Worm (Caenorhabditis elegans) whole organism, L4/young adult: ENCODE results near the gene unc-10.

ENCODE experiments used
- W03F9.2 ChIP-seq: fragments of 150-350 bp; optimal IDR thresholded peaks from 2 replicates; lab custom pipeline; 2014; ENCODE audit warnings: missing biosample characterization, missing genetic modification characterization
- dao-5 ChIP-seq: sonication (generic microtip); optimal IDR thresholded peaks from 2 replicates; lab custom pipeline; 2016; ENCODE audit warnings: missing genotype, missing genetic modification characterization, moderate library complexity, missing compliant biosample characterization
- him-1 ChIP-seq: sonication (generic microtip); optimal IDR thresholded peaks from 2 replicates; lab custom pipeline; 2016; ENCODE audit warnings: missing genotype, missing genetic modification reagents, missing genetic modification characterization, missing compliant biosample characterization

- TF ChIP-seq him-1 (tag; lab: Kevin White, UChicago) (no peak), W03F9.2 (tag; lab: Kevin White, UChicago) (no peak), dao-5 (tag; lab: Kevin White, UChicago) (no peak)
Observed at ce11 chrX:7303115-7303514, 23.0 kb upstream of the unc-10 start.
